Worm (Caenorhabditis elegans) whole organism, late embryonic: ENCODE data around the gene wrt-10.

ENCODE experiments used
- ceh-22 ChIP-seq: sonication (generic microtip); optimal IDR thresholded peaks from 2 replicates; lab custom pipeline; 2017; ENCODE audit warnings: missing biosample characterization, missing genetic modification characterization
- elt-2 ChIP-seq: sonication (generic microtip); optimal IDR thresholded peaks from 2 replicates; lab custom pipeline; 2016; ENCODE audit warnings: missing genetic modification reagents, missing genetic modification characterization, missing compliant biosample characterization
- hlh-6 ChIP-seq: sonication (generic microtip); optimal IDR thresholded peaks from 2 replicates; lab custom pipeline; 2016; ENCODE audit warnings: missing genotype, missing genetic modification characterization, missing compliant biosample characterization
- unc-86 ChIP-seq: sonication (generic microtip); optimal IDR thresholded peaks from 2 replicates; lab custom pipeline; 2016; ENCODE audit warnings: missing genetic modification characterization, missing compliant biosample characterization

- TF ChIP-seq ceh-22 (tag; lab: Kevin White, UChicago) = no peak
- TF ChIP-seq elt-2 = peak; percentile 32
- TF ChIP-seq unc-86 (tag; lab: Kevin White, UChicago) = no peak
- no peak for TF ChIP-seq hlh-6 (tag; lab: Kevin White, UChicago)
These were observed 20.4 kb upstream of the wrt-10 start for ce11 chrII:7554716-7555247.
